Worm (Caenorhabditis elegans): ENCODE data around the gene cest-19.

DNA sequence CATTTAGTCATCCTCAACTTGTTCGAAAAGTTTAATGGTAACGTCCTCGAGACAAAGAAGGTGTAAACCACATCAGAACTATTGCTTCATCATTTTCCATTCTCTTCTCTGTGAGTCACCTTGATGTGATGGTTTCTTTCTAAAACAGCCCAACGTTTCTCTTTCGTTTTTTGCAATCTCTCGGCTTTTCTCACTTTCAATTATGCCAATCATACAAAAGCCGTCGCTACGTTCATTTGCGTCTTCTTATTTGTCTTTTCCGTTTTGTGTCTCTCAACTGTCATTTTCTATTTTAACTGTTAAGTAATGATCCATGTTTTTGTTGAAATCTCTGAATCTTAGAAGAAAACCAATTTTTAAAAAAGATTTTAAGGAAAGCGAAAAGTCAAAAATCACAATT lies 21.5 kb upstream of the cest-19 start, which contains the start of gene B0403.5:
- TF ChIP-seq nhr-28 (tag; optimal IDR thresholded peaks at IDR 0.05) (no peak), ama-1 (optimal IDR thresholded peaks at IDR 0.05) (no peak), daf-12 (tag; optimal IDR thresholded peaks at IDR 0.05) (no peak), elt-2 (tag; optimal IDR thresholded peaks at IDR 0.05) (no peak), pqm-1 (tag; optimal IDR thresholded peaks at IDR 0.05) (no peak), lin-39 (tag; optimal IDR thresholded peaks at IDR 0.05) (no peak), tbx-2 (tag; optimal IDR thresholded peaks at IDR 0.05) (no peak), nhr-237 (tag; optimal IDR thresholded peaks at IDR 0.05) (no peak), ceh-28 (tag; optimal IDR thresholded peaks at IDR 0.05) (no peak), elt-3 (tag; optimal IDR thresholded peaks at IDR 0.05) (no peak), nhr-23 (tag; optimal IDR thresholded peaks at IDR 0.05) (no peak), egl-27 (tag; optimal IDR thresholded peaks at IDR 0.05) (no peak)

Measured in whole organism, L3 larva.